Fruit fly (Drosophila melanogaster): Measurements from ENCODE around the gene MICU1.

Gene MICU1

dm6 chr2L:7135069-7135468 lies 47.0 kb upstream of the MICU1 start (continued):
- TF ChIP-seq CG17359 (tag; optimal IDR thresholded peaks at IDR 0.05), result peak; percentile 76
- TF ChIP-seq Hr39 (optimal IDR thresholded peaks at IDR 0.05), result no peak
- TF ChIP-seq dysf (GFP tag; IDR thresholded peaks at IDR 0.05), result peak; percentile 73
- peak; percentile 59; the same call in 2 of the 3 replicates for TF ChIP-seq CG34422 (GFP tag; IDR thresholded peaks at IDR 0.05)
- TF ChIP-seq CG30431 (GFP tag; optimal IDR thresholded peaks at IDR 0.05), result peak; percentile 67
- TF ChIP-seq E2f1 (GFP tag; IDR thresholded peaks at IDR 0.05), result peak; percentile 60; the same call in 1 of the 2 replicates
- peak; percentile 79; the same call in 2 of the 3 replicates for TF ChIP-seq so (GFP tag; IDR thresholded peaks at IDR 0.05)
- TF ChIP-seq CG9609 (GFP tag; optimal IDR thresholded peaks at IDR 0.05), result peak; percentile 84
- TF ChIP-seq onecut (GFP tag; IDR thresholded peaks at IDR 0.05), result peak; percentile 60
- TF ChIP-seq peb (GFP tag; IDR thresholded peaks at IDR 0.05), result peak; percentile 62
- TF ChIP-seq CG1832 (GFP tag; optimal IDR thresholded peaks at IDR 0.05), result no peak
- TF ChIP-seq CG3847 (GFP tag; IDR thresholded peaks at IDR 0.05), result peak; percentile 44
- no peak for TF ChIP-seq hbn (GFP tag; IDR thresholded peaks at IDR 0.05; ENCODE audit: partially characterized antibody)
- TF ChIP-seq Dfd (GFP tag; optimal IDR thresholded peaks at IDR 0.05), result no peak
- TF ChIP-seq CG2875 (GFP tag; optimal IDR thresholded peaks at IDR 0.05), result peak; percentile 75
- no peak for TF ChIP-seq Nf-YA (GFP tag; IDR thresholded peaks at IDR 0.05)
- peak; percentile 75 for TF ChIP-seq Ptx1 (GFP tag; IDR thresholded peaks at IDR 0.05)
- TF ChIP-seq CG34376 (GFP tag; optimal IDR thresholded peaks at IDR 0.05), result no peak
- TF ChIP-seq Ada2b (GFP tag; IDR thresholded peaks at IDR 0.05), result peak; percentile 78
- no peak for TF ChIP-seq Bgb (GFP tag; IDR thresholded peaks at IDR 0.05; ENCODE audit: partially characterized antibody)
- no peak for TF ChIP-seq stwl (tag; optimal IDR thresholded peaks at IDR 0.05)
- no peak for TF ChIP-seq emc (GFP tag; optimal IDR thresholded peaks at IDR 0.05)
- TF ChIP-seq CG3995 (GFP tag; optimal IDR thresholded peaks at IDR 0.05), result no peak
- TF ChIP-seq CG1529 (GFP tag; optimal IDR thresholded peaks at IDR 0.05), result peak; percentile 66
- peak; percentile 22 for TF ChIP-seq CG12236 (GFP tag; optimal IDR thresholded peaks at IDR 0.05)
- no peak for TF ChIP-seq cad (GFP tag; optimal IDR thresholded peaks at IDR 0.05)
- peak; percentile 37 to 85 for TF ChIP-seq bsh (GFP tag; optimal IDR thresholded peaks at IDR 0.05)
- TF ChIP-seq gt (GFP tag; IDR thresholded peaks at IDR 0.05), result peak; percentile 33; the same call in 1 of the 2 replicates
- TF ChIP-seq CG3065 (GFP tag; optimal IDR thresholded peaks at IDR 0.05), result peak; percentile 52
- no peak for TF ChIP-seq pan (optimal IDR thresholded peaks at IDR 0.05)
- TF ChIP-seq pan (GFP tag; optimal IDR thresholded peaks at IDR 0.05 in 1 of 2, IDR thresholded peaks at IDR 0.05 in 1 of 2), result peak in 1 of 2 experiments; percentile 69
- peak; percentile 64 for TF ChIP-seq CG13775 (GFP tag; optimal IDR thresholded peaks at IDR 0.05)
- TF ChIP-seq crc (GFP tag; optimal IDR thresholded peaks at IDR 0.05), result peak; percentile 48
- TF ChIP-seq Atf6 (GFP tag; IDR thresholded peaks at IDR 0.05), result peak; percentile 60; the same call in 1 of the 2 replicates
- peak; percentile 39; the same call in 1 of the 3 replicates for TF ChIP-seq B-H1 (GFP tag; IDR thresholded peaks at IDR 0.05)
- peak; percentile 78 for TF ChIP-seq Hr3 (GFP tag; optimal IDR thresholded peaks at IDR 0.05)
- TF ChIP-seq Dip3 (GFP tag; optimal IDR thresholded peaks at IDR 0.05), result peak; percentile 1
- TF ChIP-seq zfh2 (GFP tag; optimal IDR thresholded peaks at IDR 0.05), result no peak
- peak; percentile 70 for TF ChIP-seq CG1602 (GFP tag; optimal IDR thresholded peaks at IDR 0.05)
- TF ChIP-seq CG10267 (tag; optimal IDR thresholded peaks at IDR 0.05), result peak; percentile 71
- TF ChIP-seq ro (GFP tag; IDR thresholded peaks at IDR 0.05), result peak; percentile 31; the same call in 1 of the 2 replicates
- TF ChIP-seq Hand (GFP tag; optimal IDR thresholded peaks at IDR 0.05), result no peak
- TF ChIP-seq twi (tag; optimal IDR thresholded peaks at IDR 0.05), result peak; percentile 26
- TF ChIP-seq CG7839 (tag; optimal IDR thresholded peaks at IDR 0.05), result peak; percentile 77
- TF ChIP-seq CG11085 (GFP tag; IDR thresholded peaks at IDR 0.05), result peak; percentile 49; the same call in 1 of the 2 replicates
- TF ChIP-seq Hey (tag; optimal IDR thresholded peaks at IDR 0.05), result no peak
- TF ChIP-seq gsb (GFP tag; IDR thresholded peaks at IDR 0.05), result no peak
- TF ChIP-seq CkIIα-i1 (GFP tag; IDR thresholded peaks at IDR 0.05), result no peak
- no peak for TF ChIP-seq HLHmδ (GFP tag; optimal IDR thresholded peaks at IDR 0.05)
- TF ChIP-seq Myb (GFP tag; optimal IDR thresholded peaks at IDR 0.05), result peak; percentile 39
- TF ChIP-seq CG15073 (GFP tag; optimal IDR thresholded peaks at IDR 0.05), result no peak
- TF ChIP-seq CG8281 (tag; optimal IDR thresholded peaks at IDR 0.05), result peak; percentile 11
